Fruit fly (Drosophila melanogaster) whole organism, adult: ENCODE measurements around the gene CG32112.
A peak's percentile ranks its signal among the peaks of the same experiment; 100 is the strongest.

Experiments
- CG11617 ChIP-seq: fragments of 200-800 bp; sonication (Bioruptor generic); optimal IDR thresholded peaks from 2 replicates; lab custom pipeline; 2017; ENCODE audit warnings: mild to moderate bottlenecking, missing biosample characterization, missing genetic modification reagents, missing genetic modification characterization
- CG12768 ChIP-seq: fragments of 200-800 bp; sonication (Bioruptor generic); optimal IDR thresholded peaks from 2 replicates; lab custom pipeline; 2017; ENCODE audit warnings: missing biosample characterization, missing genetic modification characterization, mild to moderate bottlenecking, moderate library complexity, missing genetic modification reagents
- CG1620 ChIP-seq: fragments of 200-800 bp; sonication (Bioruptor generic); optimal IDR thresholded peaks from 2 replicates; lab custom pipeline; 2016; ENCODE audit warnings: missing biosample characterization, missing genetic modification characterization
- CG5204 ChIP-seq: fragments of 200-800 bp; sonication (Bioruptor generic); optimal IDR thresholded peaks from 2 replicates; lab custom pipeline; 2016; ENCODE audit warnings: missing biosample characterization, missing genetic modification characterization
- CG7045 ChIP-seq: fragments of 200-800 bp; sonication (Bioruptor generic); optimal IDR thresholded peaks from 2 replicates; lab custom pipeline; 2017; ENCODE audit warnings: missing biosample characterization, mild to moderate bottlenecking, missing genetic modification characterization
- CG7101 ChIP-seq: fragments of 200-800 bp; sonication (Bioruptor generic); optimal IDR thresholded peaks from 2 replicates; lab custom pipeline; 2018; ENCODE audit warnings: missing biosample characterization, mild to moderate bottlenecking, missing genetic modification characterization, moderate library complexity
- Clk ChIP-seq: fragments of 200-800 bp; sonication (Bioruptor generic); optimal IDR thresholded peaks from 2 replicates; lab custom pipeline; 2017; ENCODE audit warnings: missing biosample characterization, missing genetic modification characterization
- Mnt ChIP-seq: fragments of 200-800 bp; sonication (Bioruptor generic); optimal IDR thresholded peaks from 2 replicates; lab custom pipeline; 2016; ENCODE audit warnings: missing biosample characterization, mild to moderate bottlenecking, missing genetic modification characterization
- cic ChIP-seq: fragments of 200-800 bp; sonication (Bioruptor generic); optimal IDR thresholded peaks from 2 replicates; lab custom pipeline; 2017; ENCODE audit warnings: missing biosample characterization, mild to moderate bottlenecking, missing genetic modification characterization, moderate library complexity
- kay ChIP-seq: fragments of 200-800 bp; sonication (Bioruptor generic); peaks from one replicate; lab custom pipeline; 2016; ENCODE audit warnings: missing biosample characterization, missing genetic modification characterization, borderline replicate concordance
- tj ChIP-seq: fragments of 200-800 bp; sonication (Bioruptor generic); optimal IDR thresholded peaks from 3 replicates; lab custom pipeline; 2017; ENCODE audit warnings: missing biosample characterization, mild to moderate bottlenecking, missing genetic modification characterization, moderate library complexity
- toe ChIP-seq: fragments of 200-800 bp; sonication (Bioruptor generic); optimal IDR thresholded peaks from 2 replicates; lab custom pipeline; 2016; ENCODE audit warnings: missing biosample characterization, missing genetic modification characterization

dm6 chr3L:12772740-12773686 lies 31.5 kb downstream of the CG32112 start, which contains the start of gene Hip1:
- TF ChIP-seq tj (GFP tag; lab: Kevin White, UChicago) = no peak
- TF ChIP-seq toe (GFP tag; lab: Kevin White, UChicago) = peak; percentile 27
- peak; percentile 17 for TF ChIP-seq CG12768 (GFP tag; lab: Kevin White, UChicago)
- peak; percentile 99 for TF ChIP-seq kay (GFP tag; lab: Kevin White, UChicago)
- no peak for TF ChIP-seq CG1620
- no peak for TF ChIP-seq CG11617 (GFP tag; lab: Kevin White, UChicago)
- TF ChIP-seq Clk = no peak
- no peak for TF ChIP-seq CG7045
- TF ChIP-seq Mnt = peak; percentile 54
- TF ChIP-seq CG5204 (GFP tag; lab: Kevin White, UChicago) = no peak
- TF ChIP-seq cic (GFP tag; lab: Kevin White, UChicago) = peak; percentile 76
- TF ChIP-seq CG7101 (tag; lab: Kevin White, UChicago) = no peak
